Worm (Caenorhabditis elegans) whole organism, young adult: ENCODE results near the gene iglr-1.

Experiments used
- F10E7.11 ChIP-seq: sonication (generic microtip); optimal IDR thresholded peaks from 2 replicates; lab custom pipeline; 2017; ENCODE audit warnings: mild to moderate bottlenecking, missing genetic modification characterization, moderate library complexity, missing compliant biosample characterization
- F37B4.10 ChIP-seq: fragments of 200-800 bp; sonication (Bioruptor generic); IDR thresholded peaks from 2 replicates; pipeline ENCODE4 v1.3.6; 2022; ENCODE audit warnings: missing genetic modification characterization, missing compliant biosample characterization
- F39B2.1 ChIP-seq: fragments of 200-800 bp; sonication (Bioruptor generic); IDR thresholded peaks from 2 replicates; pipeline ENCODE4 v1.3.6; 2022; ENCODE audit warnings: missing genetic modification reagents, missing genetic modification characterization, missing compliant biosample characterization
- F49E8.2 ChIP-seq: sonication (generic microtip); optimal IDR thresholded peaks from 3 replicates; lab custom pipeline; 2017; ENCODE audit warnings: missing genetic modification characterization, mild to moderate bottlenecking, missing compliant biosample characterization, antibody characterized with exemption, moderate library complexity; ENCODE audit not compliant: insufficient read depth
- F57C9.4 ChIP-seq: sonication (generic microtip); optimal IDR thresholded peaks from 2 replicates; lab custom pipeline; 2017; ENCODE audit warnings: mild to moderate bottlenecking, missing genetic modification characterization, missing compliant biosample characterization
- K11D2.4 ChIP-seq: fragments of 200-800 bp; sonication (Bioruptor generic); IDR thresholded peaks from 2 replicates; pipeline ENCODE4 v1.3.6; 2022; ENCODE audit warnings: missing genetic modification reagents, missing genetic modification characterization, missing compliant biosample characterization
- K12H6.12 ChIP-seq: fragments of 200-800 bp; sonication (Bioruptor generic); optimal IDR thresholded peaks from 2 replicates; lab custom pipeline; 2018; ENCODE audit warnings: mild to moderate bottlenecking, missing genetic modification characterization, missing compliant biosample characterization
- ama-1 ChIP-seq, 3 experiments: fragments of 150-350 bp in 1 of 3; sonication (generic microtip) in 2 of 3; optimal IDR thresholded peaks; 2 replicates each; lab custom pipeline; 2014 to 2018; ENCODE audit warnings: missing biosample characterization in 2 of 3, missing genetic modification characterization in 2 of 3, missing genetic modification reagents in 2 of 3
- aptf-2 ChIP-seq: fragments of 200-800 bp; sonication (Bioruptor generic); conservative IDR thresholded peaks from 2 replicates; pipeline ENCODE4 v1.3.6; 2022; ENCODE audit warnings: missing genetic modification reagents, missing genetic modification characterization, missing compliant biosample characterization
- atf-7 ChIP-seq: sonication (generic microtip); optimal IDR thresholded peaks from 2 replicates; lab custom pipeline; 2017; ENCODE audit warnings: mild to moderate bottlenecking, missing genetic modification characterization, missing compliant biosample characterization
- attf-3 ChIP-seq: fragments of 200-800 bp; sonication (Bioruptor generic); conservative IDR thresholded peaks from 2 replicates; pipeline ENCODE4 v1.3.6; 2022; ENCODE audit warnings: missing genetic modification reagents, missing genetic modification characterization, missing compliant biosample characterization
- attf-5 ChIP-seq: fragments of 200-800 bp; sonication (Bioruptor generic); optimal IDR thresholded peaks from 2 replicates; lab custom pipeline; 2018; ENCODE audit warnings: mild to moderate bottlenecking, missing genetic modification characterization, missing compliant biosample characterization
- cebp-1 ChIP-seq, 2 experiments: fragments of 200-800 bp in 1 of 2; sonication (Bioruptor generic) in 1 of 2; sonication (generic microtip) in 1 of 2; IDR thresholded peaks in 1 of 2; optimal IDR thresholded peaks in 1 of 2; 2 replicates each; pipeline versions ENCODE4 v1.3.6 to Lab custom; 2017 to 2022; ENCODE audit warnings: missing compliant biosample characterization in 2 of 2, missing genetic modification characterization in 2 of 2, mild to moderate bottlenecking in 1 of 2, missing genetic modification reagents in 1 of 2, moderate library complexity in 1 of 2
- ceh-100 ChIP-seq: fragments of 200-800 bp; sonication (Bioruptor generic); IDR thresholded peaks from 2 replicates; pipeline ENCODE4 v1.3.6; 2022; ENCODE audit warnings: missing genetic modification reagents, missing genetic modification characterization, missing compliant biosample characterization
- ceh-27 ChIP-seq: fragments of 200-800 bp; sonication (Bioruptor generic); optimal IDR thresholded peaks from 2 replicates; lab custom pipeline; 2018; ENCODE audit warnings: mild to moderate bottlenecking, missing genetic modification characterization, moderate library complexity, missing compliant biosample characterization
- die-1 ChIP-seq: sonication (generic microtip); optimal IDR thresholded peaks from 2 replicates; lab custom pipeline; 2016; ENCODE audit warnings: missing genotype, mild to moderate bottlenecking, missing genetic modification characterization, missing compliant biosample characterization
- efl-1 ChIP-seq: fragments of 150-350 bp; optimal IDR thresholded peaks from 2 replicates; lab custom pipeline; 2014; ENCODE audit warnings: missing biosample characterization, missing genetic modification reagents, missing genetic modification characterization
- egl-44 ChIP-seq: fragments of 200-800 bp; sonication (Bioruptor generic); IDR thresholded peaks from 2 replicates; pipeline ENCODE4 v1.3.6; 2022; ENCODE audit warnings: missing genetic modification reagents, missing genetic modification characterization, missing compliant biosample characterization
- egrh-3 ChIP-seq: fragments of 200-800 bp; sonication (Bioruptor generic); IDR thresholded peaks from 2 replicates; pipeline ENCODE4 v1.3.6; 2022; ENCODE audit warnings: missing genetic modification reagents, missing genetic modification characterization, missing compliant biosample characterization
- hlh-12 ChIP-seq: sonication (generic microtip); optimal IDR thresholded peaks from 2 replicates; lab custom pipeline; 2016; ENCODE audit warnings: missing genetic modification characterization, missing compliant biosample characterization
- hmg-20 ChIP-seq: fragments of 200-800 bp; sonication (Bioruptor generic); IDR thresholded peaks from 2 replicates; pipeline ENCODE4 v1.3.6; 2022; ENCODE audit warnings: missing genetic modification reagents, missing genetic modification characterization, missing compliant biosample characterization
- hsf-1 ChIP-seq: fragments of 200-800 bp; sonication (Bioruptor generic); IDR thresholded peaks from 2 replicates; pipeline ENCODE4 v1.3.6; 2022; ENCODE audit warnings: missing genetic modification reagents, missing genetic modification characterization, missing compliant biosample characterization
- let-526 ChIP-seq: fragments of 200-800 bp; sonication (Bioruptor generic); IDR thresholded peaks from 2 replicates; pipeline ENCODE4 v1.3.6; 2022; ENCODE audit warnings: missing genetic modification reagents, missing genetic modification characterization, missing compliant biosample characterization
- lin-40 ChIP-seq: sonication (generic microtip); optimal IDR thresholded peaks from 2 replicates; lab custom pipeline; 2016; ENCODE audit warnings: missing genetic modification characterization, mild to moderate bottlenecking, missing compliant biosample characterization, missing genotype, missing genetic modification reagents
- lsy-27 ChIP-seq: sonication (generic microtip); optimal IDR thresholded peaks from 2 replicates; lab custom pipeline; 2017; ENCODE audit warnings: missing genetic modification characterization, mild to moderate bottlenecking, missing compliant biosample characterization, antibody characterized with exemption, missing genotype, borderline replicate concordance; ENCODE audit not compliant: insufficient read depth
- madf-10 ChIP-seq: sonication (generic microtip); optimal IDR thresholded peaks from 2 replicates; lab custom pipeline; 2016; ENCODE audit warnings: mild to moderate bottlenecking, missing genetic modification characterization, missing compliant biosample characterization
- mcd-1 ChIP-seq: fragments of 200-800 bp; sonication (Bioruptor generic); IDR thresholded peaks from 2 replicates; pipeline ENCODE4 v1.3.6; 2022; ENCODE audit warnings: missing genetic modification reagents, missing genetic modification characterization, missing compliant biosample characterization
- nfyb-1 ChIP-seq: fragments of 200-800 bp; sonication (Bioruptor generic); IDR thresholded peaks from 2 replicates; pipeline ENCODE4 v1.3.6; 2022; ENCODE audit warnings: missing genetic modification reagents, missing genetic modification characterization, missing compliant biosample characterization
- nhr-80 ChIP-seq: sonication (generic microtip); optimal IDR thresholded peaks from 2 replicates; lab custom pipeline; 2016; ENCODE audit warnings: missing genetic modification characterization, missing compliant biosample characterization
- nhr-90 ChIP-seq: sonication (generic microtip); optimal IDR thresholded peaks from 2 replicates; lab custom pipeline; 2016; ENCODE audit warnings: missing genotype, mild to moderate bottlenecking, missing genetic modification characterization, missing compliant biosample characterization
- pbrm-1 ChIP-seq: fragments of 200-800 bp; sonication (Bioruptor generic); IDR thresholded peaks from 2 replicates; pipeline ENCODE4 v1.3.6; 2022; ENCODE audit warnings: missing genetic modification reagents, missing genetic modification characterization, missing compliant biosample characterization
- snpc-1.1 ChIP-seq: sonication (generic microtip); optimal IDR thresholded peaks from 2 replicates; lab custom pipeline; 2017; ENCODE audit warnings: missing genetic modification characterization, mild to moderate bottlenecking, missing compliant biosample characterization, antibody characterized with exemption, moderate library complexity, missing genotype, missing genetic modification reagents; ENCODE audit not compliant: insufficient read depth
- snpc-4 ChIP-seq, 5 experiments: fragments of 150-350 bp in 1 of 5; sonication (generic microtip) in 4 of 5; optimal IDR thresholded peaks; 2 replicates each; lab custom pipeline; 2014 to 2018; ENCODE audit warnings: missing genetic modification characterization in 5 of 5, missing biosample characterization in 3 of 5, antibody characterized with exemption in 2 of 5, mild to moderate bottlenecking in 2 of 5, missing compliant biosample characterization in 2 of 5, missing genotype in 2 of 5, moderate library complexity in 2 of 5, missing genetic modification reagents in 1 of 5
- somi-1 ChIP-seq: fragments of 200-800 bp; sonication (Bioruptor generic); optimal IDR thresholded peaks from 2 replicates; lab custom pipeline; 2018; ENCODE audit warnings: mild to moderate bottlenecking, missing genetic modification characterization, missing compliant biosample characterization
- zfh-2 ChIP-seq: fragments of 200-800 bp; sonication (Bioruptor generic); conservative IDR thresholded peaks from 2 replicates; pipeline ENCODE4 v1.3.6; 2022; ENCODE audit warnings: missing genetic modification reagents, missing genetic modification characterization, missing compliant biosample characterization

The iglr-1 gene

ce11 chrX:14975467-14976167 lies 15.6 kb downstream of the iglr-1 start, which contains the start of gene F20D1.3:
F20D1.3 (plus strand) TSS chrX:14976117.
- TF ChIP-seq efl-1 (GFP tag; lab: Kevin White, UChicago) (no peak), attf-5 (peak; percentile 68), snpc-4 (GFP tag; optimal IDR thresholded peaks at IDR 0.05; lab: Kevin White, UChicago) (no peak), snpc-4 (tag; optimal IDR thresholded peaks at IDR 0.05; lab: Kevin White, UChicago) (peak in 1 of 4 experiments; percentile 25), let-526 (GFP tag; lab: Robert Waterston, UW) (no peak), atf-7 (tag; lab: Kevin White, UChicago) (peak; percentile 90), attf-3 (GFP tag; lab: Robert Waterston, UW) (0 out of 2 replicates have a peak, but pooled peaks have one; percentile 19), somi-1 (GFP tag; lab: Kevin White, UChicago) (peak; percentile 66), F49E8.2 (tag; lab: Kevin White, UChicago) (no peak), nhr-80 (tag; lab: Kevin White, UChicago) (peak; percentile 40), F39B2.1 (GFP tag; lab: Robert Waterston, UW) (no peak), lin-40 (tag; lab: Kevin White, UChicago) (peak; percentile 52), die-1 (tag; lab: Kevin White, UChicago) (peak; percentile 37), aptf-2 (GFP tag; lab: Robert Waterston, UW) (no peak), nfyb-1 (0 out of 2 replicates have a peak, but pooled peaks have one; percentile 24), egrh-3 (GFP tag; lab: Robert Waterston, UW) (0 out of 2 replicates have a peak, but pooled peaks have one; percentile 9), K12H6.12 (tag; lab: Kevin White, UChicago) (peak; percentile 73), F10E7.11 (tag; lab: Kevin White, UChicago) (no peak), cebp-1 (GFP tag; IDR thresholded peaks at IDR 0.05; lab: Robert Waterston, UW) (no peak; the same call in 1 of the 2 replicates), cebp-1 (tag; optimal IDR thresholded peaks at IDR 0.05; lab: Kevin White, UChicago) (peak; percentile 86), mcd-1 (GFP tag; lab: Robert Waterston, UW) (peak; percentile 43; the same call in 1 of the 2 replicates), hsf-1 (0 out of 2 replicates have a peak, but pooled peaks have one; percentile 40), pbrm-1 (GFP tag; lab: Robert Waterston, UW) (0 out of 2 replicates have a peak, but pooled peaks have one; percentile 15)

ce11 chrX:14973085-14973484 lies 18.1 kb downstream of the iglr-1 start:
- TF ChIP-seq egrh-3 (GFP tag; lab: Robert Waterston, UW), result no peak
- TF ChIP-seq K11D2.4 (GFP tag; lab: Robert Waterston, UW), result no peak
- no peak for TF ChIP-seq F57C9.4 (tag; lab: Kevin White, UChicago)
- no peak for TF ChIP-seq nhr-90 (tag; lab: Kevin White, UChicago)
- no peak for TF ChIP-seq ceh-27 (GFP tag; lab: Kevin White, UChicago)
- no peak for TF ChIP-seq madf-10
- TF ChIP-seq pbrm-1 (GFP tag; lab: Robert Waterston, UW), result no peak
- TF ChIP-seq lsy-27 (tag; lab: Kevin White, UChicago), result no peak
- no peak for TF ChIP-seq ama-1 (optimal IDR thresholded peaks at IDR 0.05; lab: Kevin White, UChicago)
- TF ChIP-seq ama-1 (GFP tag; optimal IDR thresholded peaks at IDR 0.05; lab: Kevin White, UChicago), result no peak
- no peak for TF ChIP-seq attf-5
- no peak for TF ChIP-seq snpc-1.1 (tag; lab: Kevin White, UChicago)
- TF ChIP-seq zfh-2 (GFP tag; lab: Robert Waterston, UW), result no peak
- no peak for TF ChIP-seq F37B4.10
- no peak for TF ChIP-seq attf-3 (GFP tag; lab: Robert Waterston, UW)
- no peak for TF ChIP-seq hmg-20 (GFP tag; lab: Robert Waterston, UW)
- no peak for TF ChIP-seq hlh-12 (tag; lab: Kevin White, UChicago)
- TF ChIP-seq ceh-100 (GFP tag; lab: Robert Waterston, UW), result no peak
- no peak for TF ChIP-seq egl-44 (GFP tag; lab: Robert Waterston, UW)
